Worm (Caenorhabditis elegans): ENCODE data around the gene ife-2.

- TF ChIP-seq nhr-12 (tag; optimal IDR thresholded peaks at IDR 0.05) (no peak), egl-27 (tag; optimal IDR thresholded peaks at IDR 0.05) (no peak), lin-15B (tag; optimal IDR thresholded peaks at IDR 0.05) (no peak), ceh-88 (GFP tag; IDR thresholded peaks at IDR 0.05) (no peak)
Observed at ce11 chrX:334452-334851, 48.1 kb downstream of the ife-2 start.
